Fruit fly (Drosophila melanogaster) ovary, adult (tissue): ENCODE data around the gene PK2-R1.

Experiments
- CG17801 ChIP-seq: fragments of 200-800 bp; optimal IDR thresholded peaks from 2 replicates; lab custom pipeline; 2019; ENCODE audit warnings: missing biosample characterization, mild to moderate bottlenecking, missing genetic modification characterization, moderate library complexity; ENCODE audit not compliant: partially characterized antibody

The PK2-R1 gene

DNA sequence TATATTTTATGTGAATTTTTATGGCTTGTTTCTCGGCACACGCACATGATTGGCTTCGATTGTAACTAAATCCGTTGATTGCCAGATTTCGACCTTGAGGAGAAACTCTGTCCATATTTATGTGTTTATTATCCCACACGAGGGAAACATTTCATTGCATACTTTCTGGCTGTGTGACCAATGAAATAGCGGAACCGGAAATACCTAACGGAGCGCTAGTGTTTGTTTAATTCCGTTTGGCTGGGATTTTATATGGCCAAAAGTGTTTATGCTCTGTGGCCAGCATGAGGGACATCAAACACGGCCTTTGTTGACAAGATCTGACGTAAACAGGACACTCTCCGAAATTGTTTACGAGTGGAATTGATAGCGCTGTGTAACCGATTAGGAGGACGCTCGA, 18.3 kb upstream of the PK2-R1 start:
- peak; percentile 9 for TF ChIP-seq CG17801 (GFP tag; lab: Kevin White, UChicago)

DNA sequence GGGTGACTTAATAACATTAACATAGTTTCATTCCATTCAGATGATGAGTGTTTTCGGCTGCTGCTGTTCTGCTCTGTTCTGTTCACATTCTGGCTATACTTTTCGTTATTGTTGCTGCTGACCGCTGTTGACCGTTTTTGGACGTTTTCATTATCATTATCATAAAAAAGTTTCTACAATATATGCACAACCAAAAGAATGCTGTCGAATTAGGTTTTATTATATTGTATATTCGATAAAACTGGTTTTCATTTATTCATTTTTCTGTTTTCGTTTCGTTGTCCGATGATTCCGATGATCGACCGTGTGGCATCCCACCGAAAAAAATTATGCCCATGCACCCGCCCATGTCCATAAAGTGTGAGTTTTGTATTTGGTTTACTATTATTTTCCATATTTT, 5.1 kb upstream of the PK2-R1 start:
- no peak for TF ChIP-seq CG17801 (GFP tag; lab: Kevin White, UChicago)

DNA sequence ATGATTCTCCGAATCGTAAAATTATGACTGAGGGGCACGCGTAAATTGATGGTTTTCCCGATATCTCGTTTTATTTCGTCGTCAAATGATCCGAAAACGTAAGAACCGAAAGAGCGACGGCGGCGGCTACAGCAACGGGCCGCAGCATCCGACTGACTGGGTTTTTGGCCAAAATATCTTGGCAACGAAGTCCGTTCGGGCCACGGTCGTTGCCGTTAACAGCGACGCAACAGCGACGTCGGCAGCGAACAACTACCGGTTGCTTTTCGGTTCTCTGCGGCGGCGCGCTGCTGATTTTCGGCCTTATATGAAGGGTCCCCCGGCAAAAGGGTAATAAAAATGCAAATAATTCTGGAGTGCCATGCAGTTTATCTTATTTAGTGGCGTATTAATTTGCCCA, 4.1 kb upstream of the PK2-R1 start, which contains the start of gene PK2-R2:
Gene PK2-R2, minus strand, starts transcription at position 160 of the 400 bp plus-strand sequence.
- TF ChIP-seq CG17801 (GFP tag; lab: Kevin White, UChicago) = no peak

- no peak for TF ChIP-seq CG17801 (GFP tag; lab: Kevin White, UChicago)
These were observed 15.2 kb downstream of the PK2-R1 start, which contains the start of gene mthl12 for dm6 chr3R:13353373-13353772. TSS of gene mthl12 (plus strand) at chr3R:13353673.

- no peak for TF ChIP-seq CG17801 (GFP tag; lab: Kevin White, UChicago)
These were observed 18.8 kb downstream of the PK2-R1 start for dm6 chr3R:13356960-13357359.

dm6 chr3R:13360108-13360507, 22.0 kb downstream of the PK2-R1 start:
- TF ChIP-seq CG17801 (GFP tag; lab: Kevin White, UChicago) = no peak

- TF ChIP-seq CG17801 (GFP tag; lab: Kevin White, UChicago) = no peak
These were observed 25.3 kb downstream of the PK2-R1 start for dm6 chr3R:13363347-13363994.

dm6 chr3R:13364175-13365174, 26.3 kb downstream of the PK2-R1 start, which contains the start of gene Dic1:
TSS of gene Dic1 (plus strand) at chr3R:13364938.
- TF ChIP-seq CG17801 (GFP tag; lab: Kevin White, UChicago) = peak; percentile 95

dm6 chr3R:13365665-13366414, 27.7 kb downstream of the PK2-R1 start:
- no peak for TF ChIP-seq CG17801 (GFP tag; lab: Kevin White, UChicago)

DNA sequence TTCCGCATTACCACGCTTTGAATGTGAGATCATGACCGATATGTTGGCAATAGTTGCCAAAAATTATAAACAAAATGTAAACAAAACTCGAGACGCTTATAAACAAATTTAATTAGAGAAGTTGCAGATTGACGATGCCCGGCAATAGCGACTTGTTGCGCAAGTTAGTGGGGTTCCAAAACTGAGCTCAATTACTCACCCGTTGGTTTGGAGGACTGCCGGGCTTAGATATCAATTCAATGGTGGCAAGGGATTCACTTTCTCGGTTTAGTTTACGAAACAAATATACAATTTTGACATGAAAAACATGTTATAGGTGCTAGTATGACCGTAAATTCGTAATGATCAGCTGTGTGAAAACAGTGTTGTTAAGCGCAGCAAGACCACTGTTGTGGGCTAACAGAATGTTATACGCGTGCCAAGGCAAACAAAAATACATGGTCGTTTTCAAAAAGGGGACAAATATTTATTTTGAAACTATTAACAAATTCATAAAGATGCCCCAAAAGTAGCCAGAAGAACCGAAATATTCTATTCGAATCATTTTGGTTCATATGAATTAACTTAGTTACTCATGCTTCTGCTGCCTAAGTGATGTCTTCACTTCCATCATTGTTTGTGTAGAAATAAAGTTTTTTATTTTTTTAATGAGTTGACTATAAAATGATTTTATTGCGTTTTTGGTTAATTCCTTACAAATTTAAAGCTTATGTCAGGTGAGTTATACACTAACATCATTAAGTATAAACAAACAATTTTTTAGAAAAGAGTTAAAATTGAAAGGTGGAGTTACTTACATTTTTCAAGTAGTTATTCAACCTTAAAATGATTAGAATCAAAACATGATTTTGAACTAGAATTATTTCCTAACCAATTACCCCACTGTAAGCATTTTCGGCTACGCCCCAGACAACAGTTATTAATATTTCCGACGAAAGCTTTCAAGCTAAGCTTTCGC, 28.7 kb downstream of the PK2-R1 start, which contains the start of gene Elp6:
Gene Elp6, minus strand, starts transcription at position 350 of the 958 bp plus-strand sequence.
- peak; percentile 36 for TF ChIP-seq CG17801 (GFP tag; lab: Kevin White, UChicago)

DNA sequence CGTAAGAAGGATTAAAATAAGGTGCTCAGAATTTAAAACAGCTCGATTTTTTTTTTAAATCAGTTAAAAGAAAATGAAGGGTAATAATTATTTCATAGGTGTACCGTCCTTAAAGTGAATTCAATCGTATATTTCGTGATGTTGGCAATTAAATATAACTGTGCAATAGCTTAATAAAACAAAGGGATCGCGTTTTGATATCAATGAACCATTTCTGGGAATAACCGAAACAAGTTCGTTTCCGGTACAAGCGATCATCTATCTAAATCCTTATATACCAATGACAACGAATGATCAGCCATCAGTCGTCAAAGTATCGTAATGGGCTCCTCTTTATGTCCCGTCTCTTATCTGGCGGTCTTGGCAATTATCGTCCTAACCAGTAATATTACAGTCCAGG, 31.2 kb downstream of the PK2-R1 start, which contains the start of gene CheA87a:
Gene CheA87a, plus strand, starts transcription at position 301 of the 400 bp plus-strand sequence.
- no peak for TF ChIP-seq CG17801 (GFP tag; lab: Kevin White, UChicago)

- no peak for TF ChIP-seq CG17801 (GFP tag; lab: Kevin White, UChicago)
These were observed 33.9 kb downstream of the PK2-R1 start, which contains the start of the genes Lip3 and CG34309 for dm6 chr3R:13371840-13372680. TSS of gene Lip3 (minus strand) at chr3R:13371904. TSS of gene CG34309 (plus strand) at chr3R:13372630.
